Fruit fly (Drosophila melanogaster) whole organism, embryonic: Measurements from ENCODE around the gene CG43255.
A peak's percentile ranks its signal among the peaks of the same experiment; 100 is the strongest.

Source experiments
- B-H1 ChIP-seq: fragments of 200-800 bp; sonication (Bioruptor generic); IDR thresholded peaks from 3 replicates; pipeline ENCODE4 v1.3.6; 2022; ENCODE audit warnings: missing biosample characterization, missing genetic modification characterization
- Bdp1 ChIP-seq: fragments of 200-800 bp; sonication (Bioruptor generic); optimal IDR thresholded peaks from 3 replicates; lab custom pipeline; 2016; ENCODE audit warnings: missing biosample characterization, missing genetic modification characterization
- CG10959 ChIP-seq: fragments of 200-800 bp; sonication (Bioruptor generic); IDR thresholded peaks from 2 replicates; pipeline ENCODE4 v1.3.6; 2022; ENCODE audit warnings: missing biosample characterization, missing genetic modification characterization
- CG12104 ChIP-seq: fragments of 200-800 bp; sonication (Bioruptor generic); optimal IDR thresholded peaks from 3 replicates; lab custom pipeline; 2016; ENCODE audit warnings: missing biosample characterization, missing genetic modification characterization
- CG13424 ChIP-seq: fragments of 200-800 bp; sonication (Bioruptor generic); optimal IDR thresholded peaks from 2 replicates; lab custom pipeline; 2019; ENCODE audit warnings: missing biosample characterization, mild to moderate bottlenecking, missing genetic modification characterization, moderate library complexity
- CG13624 ChIP-seq: fragments of 200-800 bp; sonication (Bioruptor generic); optimal IDR thresholded peaks from 2 replicates; lab custom pipeline; 2016; ENCODE audit warnings: missing biosample characterization, missing genetic modification characterization
- CG14710 ChIP-seq: fragments of 200-800 bp; sonication (Bioruptor generic); optimal IDR thresholded peaks from 3 replicates; lab custom pipeline; 2019; ENCODE audit warnings: missing biosample characterization, mild to moderate bottlenecking, missing genetic modification characterization, moderate library complexity
- CG16815 ChIP-seq: fragments of 200-800 bp; sonication (Bioruptor generic); optimal IDR thresholded peaks from 3 replicates; lab custom pipeline; 2017; ENCODE audit warnings: missing biosample characterization, mild to moderate bottlenecking, missing genetic modification characterization
- CG18011 ChIP-seq: fragments of 200-800 bp; sonication (Bioruptor generic); optimal IDR thresholded peaks from 2 replicates; lab custom pipeline; 2017; ENCODE audit warnings: missing biosample characterization, missing genetic modification characterization, mild to moderate bottlenecking, moderate library complexity, missing genotype
- CG2889 ChIP-seq: fragments of 200-800 bp; sonication (Bioruptor generic); IDR thresholded peaks from 3 replicates; pipeline ENCODE4 v1.3.6; 2022; ENCODE audit warnings: missing biosample characterization, missing genetic modification characterization
- CG31388 ChIP-seq: fragments of 200-800 bp; sonication (Bioruptor generic); optimal IDR thresholded peaks from 2 replicates; lab custom pipeline; 2016; ENCODE audit warnings: missing biosample characterization, missing genetic modification characterization
- CG3163 ChIP-seq: fragments of 200-800 bp; sonication (Bioruptor generic); optimal IDR thresholded peaks from 3 replicates; lab custom pipeline; 2016; ENCODE audit warnings: missing biosample characterization, missing genetic modification characterization
- CG3726 ChIP-seq: fragments of 200-800 bp; sonication (Bioruptor generic); IDR thresholded peaks from 3 replicates; pipeline ENCODE4, ENCODE4 v1.3.6; 2022; ENCODE audit warnings: missing biosample characterization, missing genetic modification characterization
- CG4424 ChIP-seq: fragments of 200-800 bp; sonication (Bioruptor generic); optimal IDR thresholded peaks from 3 replicates; lab custom pipeline; 2016; ENCODE audit warnings: missing biosample characterization, missing genetic modification characterization
- CG4854 ChIP-seq: fragments of 200-800 bp; sonication (Bioruptor generic); optimal IDR thresholded peaks from 2 replicates; lab custom pipeline; 2016; ENCODE audit warnings: missing biosample characterization, missing genetic modification characterization, inconsistent platforms
- CG6765 ChIP-seq: fragments of 200-800 bp; sonication (Bioruptor generic); optimal IDR thresholded peaks from 3 replicates; lab custom pipeline; 2017; ENCODE audit warnings: missing biosample characterization, mild to moderate bottlenecking, missing genetic modification characterization
- CG7556 ChIP-seq: fragments of 200-800 bp; sonication (Bioruptor generic); optimal IDR thresholded peaks from 2 replicates; lab custom pipeline; 2017; ENCODE audit warnings: missing biosample characterization, mild to moderate bottlenecking, missing genetic modification characterization
- CG9215 ChIP-seq: fragments of 200-800 bp; sonication (Bioruptor generic); IDR thresholded peaks from 2 replicates; pipeline ENCODE4 v1.3.6; 2022; ENCODE audit warnings: missing biosample characterization, missing genetic modification characterization
- CoRest ChIP-seq: fragments of 200-800 bp; sonication (Bioruptor generic); optimal IDR thresholded peaks from 3 replicates; lab custom pipeline; 2018; ENCODE audit warnings: missing biosample characterization, mild to moderate bottlenecking, missing genetic modification characterization, moderate library complexity
- CrebB ChIP-seq: fragments of 200-800 bp; sonication (Bioruptor generic); optimal IDR thresholded peaks from 3 replicates; lab custom pipeline; 2018; ENCODE audit warnings: missing biosample characterization, mild to moderate bottlenecking, missing genetic modification characterization
- Dip2 ChIP-seq: fragments of 200-800 bp; sonication (Bioruptor generic); IDR thresholded peaks from 2 replicates; pipeline ENCODE4 v1.3.6; 2022; ENCODE audit warnings: missing biosample characterization, missing genetic modification characterization
- Dll ChIP-seq: fragments of 200-800 bp; sonication (Bioruptor generic); IDR thresholded peaks from 4 replicates; pipeline ENCODE4 v1.3.6; 2022; ENCODE audit warnings: missing biosample characterization, missing genetic modification characterization; ENCODE audit not compliant: partially characterized antibody
- Fer1 ChIP-seq: fragments of 200-800 bp; sonication (Bioruptor generic); optimal IDR thresholded peaks from 2 replicates; lab custom pipeline; 2017; ENCODE audit warnings: missing biosample characterization, mild to moderate bottlenecking, missing genetic modification characterization
- HLHmδ ChIP-seq: fragments of 200-800 bp; sonication (Bioruptor generic); optimal IDR thresholded peaks from 2 replicates; lab custom pipeline; 2018; ENCODE audit warnings: missing biosample characterization, mild to moderate bottlenecking, missing genetic modification characterization, moderate library complexity
- HmgD ChIP-seq: fragments of 200-800 bp; sonication (Bioruptor generic); optimal IDR thresholded peaks from 3 replicates; lab custom pipeline; 2016; ENCODE audit warnings: missing biosample characterization, missing genetic modification characterization
- Mes4 ChIP-seq: fragments of 200-800 bp; sonication (Bioruptor generic); optimal IDR thresholded peaks from 2 replicates; lab custom pipeline; 2016; ENCODE audit warnings: missing biosample characterization, missing genetic modification characterization
- Nf-YB ChIP-seq: fragments of 200-800 bp; sonication (Bioruptor generic); optimal IDR thresholded peaks from 3 replicates; lab custom pipeline; 2019; ENCODE audit warnings: missing biosample characterization, mild to moderate bottlenecking, missing genetic modification characterization, moderate library complexity
- Nf-YC ChIP-seq: fragments of 200-800 bp; optimal IDR thresholded peaks from 3 replicates; lab custom pipeline; 2019; ENCODE audit warnings: missing biosample characterization, mild to moderate bottlenecking, missing genetic modification characterization, moderate library complexity
- Optix ChIP-seq: fragments of 200-800 bp; sonication (Bioruptor generic); IDR thresholded peaks from 3 replicates; pipeline ENCODE4 v1.3.6; 2022; ENCODE audit warnings: missing biosample characterization, missing genetic modification characterization
- Rfx ChIP-seq: fragments of 200-800 bp; sonication (Bioruptor generic); IDR thresholded peaks from 2 replicates; pipeline ENCODE4 v1.3.6; 2022; ENCODE audit warnings: missing biosample characterization, missing genetic modification characterization
- Scr ChIP-seq: fragments of 200-800 bp; sonication (Bioruptor generic); IDR thresholded peaks from 2 replicates; pipeline ENCODE4 v1.3.6; 2022; ENCODE audit warnings: missing biosample characterization, missing genetic modification characterization; ENCODE audit not compliant: partially characterized antibody
- Sox102F ChIP-seq: fragments of 200-800 bp; sonication (Bioruptor generic); optimal IDR thresholded peaks from 2 replicates; lab custom pipeline; 2018; ENCODE audit warnings: missing biosample characterization, mild to moderate bottlenecking, missing genetic modification characterization, moderate library complexity
- Usf ChIP-seq: fragments of 200-800 bp; sonication (Bioruptor generic); optimal IDR thresholded peaks from 2 replicates; lab custom pipeline; 2017; ENCODE audit warnings: missing genotype, missing biosample characterization, missing genetic modification characterization
- bigmax ChIP-seq: fragments of 200-800 bp; sonication (Bioruptor generic); optimal IDR thresholded peaks from 2 replicates; lab custom pipeline; 2018; ENCODE audit warnings: missing biosample characterization, mild to moderate bottlenecking, missing genetic modification characterization
- corto ChIP-seq: fragments of 200-800 bp; sonication (Bioruptor generic); optimal IDR thresholded peaks from 2 replicates; lab custom pipeline; 2016; ENCODE audit warnings: missing biosample characterization, mild to moderate bottlenecking, missing genetic modification characterization, moderate library complexity
- dan ChIP-seq: fragments of 200-800 bp; sonication (Bioruptor generic); IDR thresholded peaks from 2 replicates; pipeline ENCODE4 v1.3.6; 2022; ENCODE audit warnings: missing biosample characterization, missing genetic modification characterization
- gsb ChIP-seq: fragments of 200-800 bp; sonication (Bioruptor generic); IDR thresholded peaks from 2 replicates; pipeline ENCODE4 v1.3.6; 2022; ENCODE audit warnings: missing biosample characterization, missing genetic modification characterization
- hth ChIP-seq: fragments of >200 bp; optimal IDR thresholded peaks from 2 replicates; lab custom pipeline; 2017; ENCODE audit warnings: inconsistent platforms
- kni ChIP-seq: fragments of 200-800 bp; sonication (Bioruptor generic); optimal IDR thresholded peaks from 3 replicates; lab custom pipeline; 2017; ENCODE audit warnings: mild to moderate bottlenecking, missing biosample characterization, missing genetic modification reagents, missing genetic modification characterization
- lilli ChIP-seq: fragments of 200-800 bp; sonication (Bioruptor generic); optimal IDR thresholded peaks from 3 replicates; lab custom pipeline; 2016; ENCODE audit warnings: missing biosample characterization, missing genetic modification characterization
- lmd ChIP-seq: fragments of 200-800 bp; sonication (Bioruptor generic); IDR thresholded peaks from 2 replicates; pipeline ENCODE4 v1.3.6; 2022; ENCODE audit warnings: missing biosample characterization, missing genetic modification characterization
- lov ChIP-seq, 2 experiments: fragments of 200-800 bp in 1 of 2; fragments of >200 bp in 1 of 2; sonication (Bioruptor generic) in 1 of 2; IDR thresholded peaks in 1 of 2; optimal IDR thresholded peaks in 1 of 2; 2 replicates in 1 of 2; 3 replicates in 1 of 2; pipeline versions ENCODE4 v1.3.6 to Lab custom; 2017 to 2022; ENCODE audit warnings: missing biosample characterization in 1 of 2, missing genetic modification characterization in 1 of 2
- maf-S ChIP-seq: fragments of 200-800 bp; sonication (Bioruptor generic); optimal IDR thresholded peaks from 2 replicates; lab custom pipeline; 2016; ENCODE audit warnings: missing biosample characterization, missing genetic modification characterization
- org-1 ChIP-seq: fragments of 200-800 bp; sonication (Bioruptor generic); optimal IDR thresholded peaks from 2 replicates; lab custom pipeline; 2017; ENCODE audit warnings: missing biosample characterization, missing genetic modification characterization
- otp ChIP-seq: fragments of 200-800 bp; sonication (Bioruptor generic); IDR thresholded peaks from 3 replicates; pipeline ENCODE4, ENCODE4 v1.3.6; 2022; ENCODE audit warnings: missing biosample characterization, missing genetic modification characterization
- rib ChIP-seq: fragments of 200-800 bp; sonication (Bioruptor generic); IDR thresholded peaks from 2 replicates; pipeline ENCODE4 v1.3.6; 2022; ENCODE audit warnings: missing biosample characterization, missing genetic modification characterization
- seq ChIP-seq: fragments of 200-800 bp; sonication (Bioruptor generic); IDR thresholded peaks from 2 replicates; pipeline ENCODE4 v1.3.6; 2022; ENCODE audit warnings: missing biosample characterization, missing genetic modification characterization
- slou ChIP-seq: fragments of 200-800 bp; sonication (Bioruptor generic); optimal IDR thresholded peaks from 3 replicates; lab custom pipeline; 2016; ENCODE audit warnings: missing biosample characterization, missing genetic modification characterization
- vnd ChIP-seq: fragments of 200-800 bp; sonication (Bioruptor generic); IDR thresholded peaks from 3 replicates; pipeline ENCODE4 v1.3.6; 2022; ENCODE audit warnings: missing biosample characterization, missing genetic modification characterization; ENCODE audit not compliant: partially characterized antibody
- zen2 ChIP-seq: fragments of 200-800 bp; sonication (Bioruptor generic); IDR thresholded peaks from 3 replicates; pipeline ENCODE4 v1.3.6; 2022; ENCODE audit warnings: missing biosample characterization, missing genetic modification characterization; ENCODE audit not compliant: partially characterized antibody

Gene CG43255

dm6 chrX:8892445-8893009 is 31.2 kb upstream of the CG43255 start (continued):
- TF ChIP-seq CG4424 (GFP tag; lab: Kevin White, UChicago): peak; percentile 14
- no peak for TF ChIP-seq CG7556
- no peak for TF ChIP-seq CG18011
- TF ChIP-seq Usf: peak; percentile 5
- TF ChIP-seq CG9215 (GFP tag; lab: Robert Waterston, UW): peak; percentile 59; the same call in 1 of the 2 replicates
- peak; percentile 50 for TF ChIP-seq CG12104
- no peak for TF ChIP-seq CG14710 (tag; lab: Kevin White, UChicago)
- TF ChIP-seq CG4854 (GFP tag; lab: Kevin White, UChicago): peak; percentile 6
- peak; percentile 83 for TF ChIP-seq Rfx
- TF ChIP-seq dan (GFP tag; lab: Robert Waterston, UW): no peak
- no peak for TF ChIP-seq Bdp1 (GFP tag; lab: Kevin White, UChicago)
- peak; percentile 43; the same call in 1 of the 2 replicates for TF ChIP-seq seq
- TF ChIP-seq CG13624 (GFP tag; lab: Kevin White, UChicago): peak; percentile 4
- peak; percentile 32; the same call in 2 of the 3 replicates for TF ChIP-seq B-H1 (GFP tag; lab: Robert Waterston, UW)
- TF ChIP-seq maf-S: peak; percentile 38
- TF ChIP-seq zen2 (GFP tag; lab: Robert Waterston, UW): no peak
- peak; percentile 51 for TF ChIP-seq CG13424
- peak; percentile 11 for TF ChIP-seq slou (GFP tag; lab: Kevin White, UChicago)
- no peak for TF ChIP-seq lov (optimal IDR thresholded peaks at IDR 0.05; lab: Kevin White, UChicago)
- TF ChIP-seq lov (GFP tag; IDR thresholded peaks at IDR 0.05; lab: Robert Waterston, UW): no peak
- peak; percentile 77 for TF ChIP-seq lilli
- no peak for TF ChIP-seq Scr (GFP tag; lab: Robert Waterston, UW)
- peak; percentile 5 for TF ChIP-seq Nf-YC (tag; lab: Kevin White, UChicago)
- peak; percentile 61 for TF ChIP-seq rib
- no peak for TF ChIP-seq CG16815 (GFP tag; lab: Kevin White, UChicago)
- no peak for TF ChIP-seq Mes4 (GFP tag; lab: Kevin White, UChicago)
- TF ChIP-seq CG10959 (GFP tag; lab: Robert Waterston, UW): no peak
- no peak for TF ChIP-seq Dip2
- TF ChIP-seq CrebB: no peak
- no peak for TF ChIP-seq Optix
- no peak for TF ChIP-seq HLHmδ (GFP tag; lab: Kevin White, UChicago)
- TF ChIP-seq otp: peak; percentile 69; the same call in 1 of the 3 replicates
- TF ChIP-seq kni: no peak
- peak; percentile 53 for TF ChIP-seq gsb (GFP tag; lab: Robert Waterston, UW)
- peak; percentile 75; the same call in 1 of the 2 replicates for TF ChIP-seq lmd (GFP tag; lab: Robert Waterston, UW)
- peak; percentile 57 for TF ChIP-seq Sox102F (GFP tag; lab: Kevin White, UChicago)
- TF ChIP-seq Nf-YB (GFP tag; lab: Kevin White, UChicago): no peak
- peak; percentile 68 for TF ChIP-seq CoRest (tag; lab: Kevin White, UChicago)
- no peak for TF ChIP-seq vnd (GFP tag; lab: Robert Waterston, UW)
- no peak for TF ChIP-seq CG6765 (GFP tag; lab: Kevin White, UChicago)
- TF ChIP-seq CG31388 (GFP tag; lab: Kevin White, UChicago): no peak
- TF ChIP-seq CG3163 (GFP tag; lab: Kevin White, UChicago): no peak
- TF ChIP-seq hth (lab: Kevin White, UChicago): no peak
- no peak for TF ChIP-seq corto
- TF ChIP-seq org-1 (GFP tag; lab: Kevin White, UChicago): no peak
- TF ChIP-seq Fer1 (GFP tag; lab: Kevin White, UChicago): peak; percentile 73
- TF ChIP-seq CG3726: no peak
- TF ChIP-seq bigmax (GFP tag; lab: Kevin White, UChicago): no peak
- TF ChIP-seq Dll (GFP tag; lab: Robert Waterston, UW): no peak
- TF ChIP-seq CG2889 (GFP tag; lab: Robert Waterston, UW): 0 out of 3 replicates have a peak, but pooled peaks have one; percentile 22
- TF ChIP-seq HmgD (GFP tag; lab: Kevin White, UChicago): no peak
